Worm (Caenorhabditis elegans) whole organism, L2 larva: ENCODE results near the gene str-145.

Experiments
- F13H6.1 ChIP-seq: sonication (generic microtip); optimal IDR thresholded peaks from 2 replicates; lab custom pipeline; 2016; ENCODE audit warnings: missing genetic modification characterization, missing compliant biosample characterization
- Y55F3AM.14 ChIP-seq: fragments of 200-800 bp; sonication (Bioruptor generic); optimal IDR thresholded peaks from 2 replicates; lab custom pipeline; 2018; ENCODE audit warnings: mild to moderate bottlenecking, missing genetic modification characterization, missing compliant biosample characterization
- ZK546.5 ChIP-seq: sonication (generic microtip); optimal IDR thresholded peaks from 2 replicates; lab custom pipeline; 2017; ENCODE audit warnings: missing biosample characterization, missing genetic modification characterization
- alr-1 ChIP-seq: fragments of 150-350 bp; optimal IDR thresholded peaks from 2 replicates; lab custom pipeline; 2014; ENCODE audit warnings: missing biosample characterization, missing genetic modification characterization
- aly-2 ChIP-seq: fragments of 150-350 bp; optimal IDR thresholded peaks from 2 replicates; lab custom pipeline; 2014; ENCODE audit warnings: missing biosample characterization, missing genetic modification characterization
- ama-1 ChIP-seq: fragments of 150-350 bp; optimal IDR thresholded peaks from 2 replicates; lab custom pipeline; 2018; ENCODE audit warnings: inconsistent platforms
- blmp-1 ChIP-seq: sonication (generic microtip); optimal IDR thresholded peaks from 2 replicates; lab custom pipeline; 2017; ENCODE audit warnings: missing genetic modification characterization, mild to moderate bottlenecking, missing compliant biosample characterization, antibody characterized with exemption, moderate library complexity; ENCODE audit not compliant: insufficient read depth
- ceh-82 ChIP-seq: fragments of 150-350 bp; optimal IDR thresholded peaks from 2 replicates; lab custom pipeline; 2014; ENCODE audit warnings: missing biosample characterization, missing genetic modification characterization
- egl-27 ChIP-seq: sonication (generic microtip); optimal IDR thresholded peaks from 3 replicates; lab custom pipeline; 2017; ENCODE audit warnings: missing biosample characterization, missing genetic modification reagents, missing genetic modification characterization
- elt-1 ChIP-seq: fragments of 150-350 bp; optimal IDR thresholded peaks from 2 replicates; lab custom pipeline; 2014; ENCODE audit warnings: missing biosample characterization, missing genetic modification characterization
- elt-3 ChIP-seq: sonication (generic microtip); optimal IDR thresholded peaks from 2 replicates; lab custom pipeline; 2017; ENCODE audit warnings: missing biosample characterization, missing genetic modification characterization
- gmeb-1 ChIP-seq: fragments of 150-350 bp; optimal IDR thresholded peaks from 2 replicates; lab custom pipeline; 2014; ENCODE audit warnings: missing biosample characterization, missing genetic modification characterization
- lin-11 ChIP-seq: fragments of 150-350 bp; sonication (generic microtip); optimal IDR thresholded peaks from 2 replicates; lab custom pipeline; 2014; ENCODE audit warnings: missing biosample characterization, missing genetic modification characterization, inconsistent platforms, mixed read lengths
- lin-39 ChIP-seq: fragments of 150-350 bp; optimal IDR thresholded peaks from 2 replicates; lab custom pipeline; 2014; ENCODE audit warnings: missing biosample characterization, missing genetic modification reagents, missing genetic modification characterization
- lsy-2 ChIP-seq, 2 experiments: fragments of 150-350 bp in 1 of 2; sonication (generic microtip) in 1 of 2; optimal IDR thresholded peaks; 2 replicates each; lab custom pipeline; 2014 to 2017; ENCODE audit warnings: missing biosample characterization in 2 of 2, missing genetic modification characterization in 2 of 2
- mab-5 ChIP-seq: fragments of 150-350 bp; optimal IDR thresholded peaks from 2 replicates; lab custom pipeline; 2014; ENCODE audit warnings: missing biosample characterization, missing genetic modification characterization
- mbf-1 ChIP-seq: sonication (generic microtip); optimal IDR thresholded peaks from 2 replicates; lab custom pipeline; 2017; ENCODE audit warnings: missing biosample characterization, missing genetic modification characterization
- mdl-1 ChIP-seq, 2 experiments: fragments of 150-350 bp in 1 of 2; sonication (generic microtip) in 1 of 2; optimal IDR thresholded peaks; 2 replicates each; lab custom pipeline; 2017; ENCODE audit warnings: missing biosample characterization in 2 of 2, missing genetic modification characterization in 2 of 2
- nhr-11 ChIP-seq: fragments of 150-350 bp; optimal IDR thresholded peaks from 2 replicates; lab custom pipeline; 2014; ENCODE audit warnings: missing biosample characterization, missing genetic modification characterization
- nhr-12 ChIP-seq: fragments of 150-350 bp; optimal IDR thresholded peaks from 2 replicates; lab custom pipeline; 2014; ENCODE audit warnings: missing biosample characterization, missing genetic modification characterization
- nhr-129 ChIP-seq: fragments of 150-350 bp; optimal IDR thresholded peaks from 2 replicates; lab custom pipeline; 2014; ENCODE audit warnings: missing biosample characterization, missing genetic modification characterization
- nhr-21 ChIP-seq: fragments of 150-350 bp; optimal IDR thresholded peaks from 2 replicates; lab custom pipeline; 2014; ENCODE audit warnings: missing biosample characterization, missing genetic modification characterization
- nhr-23 ChIP-seq: fragments of 150-350 bp; optimal IDR thresholded peaks from 2 replicates; lab custom pipeline; 2014; ENCODE audit warnings: missing biosample characterization, missing genetic modification reagents, missing genetic modification characterization
- nhr-237 ChIP-seq: fragments of 150-350 bp; optimal IDR thresholded peaks from 2 replicates; lab custom pipeline; 2014; ENCODE audit warnings: missing biosample characterization, missing genetic modification characterization
- nhr-6 ChIP-seq: fragments of 150-350 bp; optimal IDR thresholded peaks from 2 replicates; lab custom pipeline; 2014; ENCODE audit warnings: missing biosample characterization, missing genetic modification characterization
- nhr-77 ChIP-seq: fragments of 150-350 bp; optimal IDR thresholded peaks from 2 replicates; lab custom pipeline; 2014; ENCODE audit warnings: missing biosample characterization, missing genetic modification characterization
- peb-1 ChIP-seq: fragments of 150-350 bp; optimal IDR thresholded peaks from 2 replicates; lab custom pipeline; 2014; ENCODE audit warnings: missing biosample characterization, missing genetic modification characterization
- sem-4 ChIP-seq: fragments of 150-350 bp; optimal IDR thresholded peaks from 2 replicates; lab custom pipeline; 2014; ENCODE audit warnings: missing biosample characterization, missing genetic modification reagents, missing genetic modification characterization
- skn-1 ChIP-seq: sonication (generic microtip); optimal IDR thresholded peaks from 2 replicates; lab custom pipeline; 2017; ENCODE audit warnings: missing biosample characterization, missing genetic modification characterization
- sma-3 ChIP-seq: sonication (generic microtip); optimal IDR thresholded peaks from 2 replicates; lab custom pipeline; 2016; ENCODE audit warnings: missing genetic modification reagents, missing genetic modification characterization, missing compliant biosample characterization
- sma-9 ChIP-seq, 2 experiments: fragments of 150-350 bp in 1 of 2; sonication (generic microtip) in 1 of 2; optimal IDR thresholded peaks; 2 replicates each; lab custom pipeline; 2014 to 2016; ENCODE audit warnings: missing genetic modification characterization in 2 of 2, mild to moderate bottlenecking in 1 of 2, missing biosample characterization in 1 of 2, missing compliant biosample characterization in 1 of 2, missing genetic modification reagents in 1 of 2, moderate library complexity in 1 of 2
- unc-39 ChIP-seq: fragments of 150-350 bp; optimal IDR thresholded peaks from 2 replicates; lab custom pipeline; 2014; ENCODE audit warnings: missing biosample characterization, missing genetic modification characterization
- unc-55 ChIP-seq: fragments of 150-350 bp; sonication (generic microtip); optimal IDR thresholded peaks from 3 replicates; lab custom pipeline; 2014; ENCODE audit warnings: missing biosample characterization, missing genetic modification reagents, missing genetic modification characterization
- unc-62 ChIP-seq: fragments of 150-350 bp; optimal IDR thresholded peaks from 2 replicates; lab custom pipeline; 2014; ENCODE audit warnings: missing biosample characterization, missing genetic modification reagents, missing genetic modification characterization
- zag-1 ChIP-seq: fragments of 150-350 bp; optimal IDR thresholded peaks from 2 replicates; lab custom pipeline; 2014; ENCODE audit warnings: missing biosample characterization, missing genetic modification characterization

The str-145 gene

ce11 chrV:8072047-8072446 lies 26.1 kb downstream of the str-145 start, which contains the start of gene str-144:
TSS of gene str-144 (minus strand) at chrV:8072147.
- TF ChIP-seq lsy-2 (tag; optimal IDR thresholded peaks at IDR 0.05; lab: Kevin White, UChicago) = no peak
- no peak for TF ChIP-seq unc-39 (tag; lab: Kevin White, UChicago)
- TF ChIP-seq lin-11 (tag; lab: Kevin White, UChicago) = no peak
- no peak for TF ChIP-seq zag-1 (tag; lab: Kevin White, UChicago)
- no peak for TF ChIP-seq mdl-1 (tag; optimal IDR thresholded peaks at IDR 0.05; lab: Kevin White, UChicago)
- no peak for TF ChIP-seq Y55F3AM.14 (GFP tag; lab: Kevin White, UChicago)
- no peak for TF ChIP-seq nhr-21 (tag; lab: Kevin White, UChicago)
- TF ChIP-seq mab-5 (tag; lab: Kevin White, UChicago) = no peak
- no peak for TF ChIP-seq F13H6.1 (tag; lab: Kevin White, UChicago)
- no peak for TF ChIP-seq sma-9 (GFP tag; optimal IDR thresholded peaks at IDR 0.05; lab: Kevin White, UChicago)
- TF ChIP-seq sma-9 (tag; optimal IDR thresholded peaks at IDR 0.05; lab: Kevin White, UChicago) = no peak
- no peak for TF ChIP-seq sem-4 (tag; lab: Kevin White, UChicago)
- TF ChIP-seq nhr-6 (tag; lab: Kevin White, UChicago) = no peak
- no peak for TF ChIP-seq blmp-1 (tag; lab: Kevin White, UChicago)
- TF ChIP-seq nhr-77 = no peak
- no peak for TF ChIP-seq mbf-1 (tag; lab: Kevin White, UChicago)
- no peak for TF ChIP-seq nhr-11 (tag; lab: Kevin White, UChicago)
- TF ChIP-seq unc-55 (GFP tag; lab: Kevin White, UChicago) = no peak
- no peak for TF ChIP-seq sma-3 (GFP tag; lab: Kevin White, UChicago)
- TF ChIP-seq peb-1 (tag; lab: Kevin White, UChicago) = no peak

ce11 chrV:8069637-8070036 lies 28.5 kb downstream of the str-145 start, which contains the start of gene str-143:
TSS of gene str-143 (minus strand) at chrV:8069737.
- TF ChIP-seq ama-1 (lab: Kevin White, UChicago) (no peak), ceh-82 (tag; lab: Kevin White, UChicago) (no peak)

- TF ChIP-seq nhr-6 (tag; lab: Kevin White, UChicago) (no peak), nhr-21 (tag; lab: Kevin White, UChicago) (no peak), skn-1 (no peak), nhr-237 (tag; lab: Kevin White, UChicago) (no peak), nhr-129 (tag; lab: Kevin White, UChicago) (no peak), sma-9 (GFP tag; optimal IDR thresholded peaks at IDR 0.05; lab: Kevin White, UChicago) (no peak), sma-9 (tag; optimal IDR thresholded peaks at IDR 0.05; lab: Kevin White, UChicago) (no peak), aly-2 (tag; lab: Kevin White, UChicago) (no peak), alr-1 (tag; lab: Kevin White, UChicago) (no peak), gmeb-1 (tag; lab: Kevin White, UChicago) (no peak), elt-1 (tag; lab: Kevin White, UChicago) (no peak), lin-39 (tag; lab: Kevin White, UChicago) (no peak), nhr-11 (tag; lab: Kevin White, UChicago) (no peak), ZK546.5 (tag; lab: Kevin White, UChicago) (no peak), mdl-1 (tag; optimal IDR thresholded peaks at IDR 0.05; lab: Kevin White, UChicago) (no peak)
Measured at ce11 chrV:8067800-8068199, 30.3 kb downstream of the str-145 start, which contains the start of gene str-140. TSS of gene str-140 (minus strand) at chrV:8067900.

- no peak for TF ChIP-seq nhr-23 (tag; lab: Kevin White, UChicago)
- no peak for TF ChIP-seq gmeb-1 (tag; lab: Kevin White, UChicago)
- TF ChIP-seq ZK546.5 (tag; lab: Kevin White, UChicago) = no peak
Measured at ce11 chrV:8062074-8062473, 36.1 kb downstream of the str-145 start, which contains the start of gene str-139. TSS of gene str-139 (minus strand) at chrV:8062174.

- TF ChIP-seq ceh-82 (tag; lab: Kevin White, UChicago) (no peak), unc-62 (GFP tag; lab: Kevin White, UChicago) (no peak), nhr-77 (no peak), skn-1 (no peak), nhr-12 (tag; lab: Kevin White, UChicago) (no peak), elt-1 (tag; lab: Kevin White, UChicago) (no peak), elt-3 (tag; lab: Kevin White, UChicago) (no peak), sem-4 (tag; lab: Kevin White, UChicago) (no peak), egl-27 (tag; lab: Kevin White, UChicago) (no peak), unc-39 (tag; lab: Kevin White, UChicago) (no peak), nhr-6 (tag; lab: Kevin White, UChicago) (no peak)
- TF ChIP-seq, all 48 proteins: peak for 0
Measured at ce11 chrV:8058359-8058758, 39.8 kb downstream of the str-145 start, which contains the start of gene str-138. TSS of gene str-138 (plus strand) at chrV:8058659.
